Fruit fly (Drosophila melanogaster) Kc167 (cell line): Measurements from ENCODE around the gene retm.

Experiments used
- Sin3A ChIP-seq: fragments of >200 bp; optimal IDR thresholded peaks from 2 replicates; lab custom pipeline; 2018; ENCODE audit warnings: missing external identifiers
- insv ChIP-seq: fragments of >200 bp; optimal IDR thresholded peaks from 3 replicates; lab custom pipeline; 2018; ENCODE audit warnings: missing external identifiers

dm6 chr2L:6411953-6412352 lies 43.8 kb downstream of the retm start, which contains the start of gene CG13982:
- TF ChIP-seq insv (lab: Kevin White, UChicago), result no peak
- TF ChIP-seq Sin3A (lab: Kevin White, UChicago), result no peak
